Fruit fly (Drosophila melanogaster) whole organism, embryonic: Measurements from ENCODE around the gene CG33298.
A peak's percentile ranks its signal among the peaks of the same experiment; 100 is the strongest.

Source experiments
- ATbp ChIP-seq: fragments of 200-800 bp; sonication (Bioruptor generic); optimal IDR thresholded peaks from 2 replicates; lab custom pipeline; 2017; ENCODE audit warnings: missing biosample characterization, mild to moderate bottlenecking, missing genetic modification characterization, missing genetic modification reagents
- CG10321 ChIP-seq: fragments of 200-800 bp; sonication (Bioruptor generic); IDR thresholded peaks from 2 replicates; pipeline ENCODE4 v1.3.6; 2022; ENCODE audit warnings: missing biosample characterization, missing genetic modification characterization
- CG10654 ChIP-seq: fragments of 200-800 bp; sonication (Bioruptor generic); optimal IDR thresholded peaks from 2 replicates; lab custom pipeline; 2016; ENCODE audit warnings: missing biosample characterization, missing genetic modification characterization
- CG12236 ChIP-seq: fragments of 200-800 bp; sonication (Bioruptor generic); optimal IDR thresholded peaks from 2 replicates; lab custom pipeline; 2016; ENCODE audit warnings: missing biosample characterization, missing genetic modification characterization
- CG12769 ChIP-seq: fragments of 200-800 bp; sonication (Bioruptor generic); optimal IDR thresholded peaks from 2 replicates; lab custom pipeline; 2019; ENCODE audit warnings: missing biosample characterization, mild to moderate bottlenecking, missing genetic modification characterization, moderate library complexity
- CG34376 ChIP-seq: fragments of 200-800 bp; sonication (Bioruptor generic); optimal IDR thresholded peaks from 2 replicates; lab custom pipeline; 2018; ENCODE audit warnings: missing biosample characterization, mild to moderate bottlenecking, missing genetic modification characterization
- CG6175 ChIP-seq: fragments of 200-800 bp; sonication (Bioruptor generic); IDR thresholded peaks from 3 replicates; pipeline ENCODE4 v1.3.6; 2022; ENCODE audit warnings: missing biosample characterization, missing genetic modification characterization
- CG6272 ChIP-seq: fragments of 200-800 bp; sonication (Bioruptor generic); IDR thresholded peaks from 2 replicates; pipeline ENCODE4 v1.3.6; 2022; ENCODE audit warnings: missing biosample characterization, missing genetic modification characterization
- CG6683 ChIP-seq: fragments of 200-800 bp; sonication (Bioruptor generic); optimal IDR thresholded peaks from 2 replicates; lab custom pipeline; 2017; ENCODE audit warnings: missing biosample characterization, mild to moderate bottlenecking, missing genetic modification characterization, missing genetic modification reagents
- CG7556 ChIP-seq: fragments of 200-800 bp; sonication (Bioruptor generic); optimal IDR thresholded peaks from 2 replicates; lab custom pipeline; 2017; ENCODE audit warnings: missing biosample characterization, mild to moderate bottlenecking, missing genetic modification characterization
- CG7963 ChIP-seq: fragments of 200-800 bp; sonication (Bioruptor generic); IDR thresholded peaks from 3 replicates; pipeline ENCODE4 v1.3.6; 2022; ENCODE audit warnings: missing biosample characterization, missing genetic modification characterization; ENCODE audit not compliant: partially characterized antibody
- CG8944 ChIP-seq: fragments of 200-800 bp; sonication (Bioruptor generic); optimal IDR thresholded peaks from 3 replicates; lab custom pipeline; 2016; ENCODE audit warnings: missing biosample characterization, missing genetic modification characterization
- D19A ChIP-seq: fragments of 200-800 bp; optimal IDR thresholded peaks from 3 replicates; lab custom pipeline; 2019; ENCODE audit warnings: missing biosample characterization, mild to moderate bottlenecking, missing genetic modification characterization, moderate library complexity
- Dref ChIP-seq: fragments of 200-800 bp; sonication (Bioruptor generic); IDR thresholded peaks from 2 replicates; pipeline ENCODE4 v1.3.6; 2022; ENCODE audit warnings: missing biosample characterization, missing genetic modification characterization
- HmgZ ChIP-seq: fragments of 200-800 bp; sonication (Bioruptor generic); optimal IDR thresholded peaks from 2 replicates; lab custom pipeline; 2018; ENCODE audit warnings: missing biosample characterization, mild to moderate bottlenecking, missing genetic modification characterization
- Lhr ChIP-seq: fragments of 200-800 bp; sonication (Bioruptor generic); optimal IDR thresholded peaks from 3 replicates; lab custom pipeline; 2017; ENCODE audit warnings: mild to moderate bottlenecking, missing biosample characterization, missing genetic modification reagents, missing genetic modification characterization
- Mrtf ChIP-seq: fragments of 200-800 bp; sonication (Bioruptor generic); IDR thresholded peaks from 3 replicates; pipeline ENCODE4 v1.3.6; 2022; ENCODE audit warnings: missing biosample characterization, missing genetic modification characterization
- Opbp ChIP-seq: fragments of 200-800 bp; sonication (Bioruptor generic); IDR thresholded peaks from 3 replicates; pipeline ENCODE4 v1.3.6; 2022; ENCODE audit warnings: missing biosample characterization, missing genetic modification characterization; ENCODE audit not compliant: partially characterized antibody
- Pdp1 ChIP-seq, 2 experiments: fragments of 200-800 bp; sonication (Bioruptor generic); optimal IDR thresholded peaks; 3 replicates each; lab custom pipeline; 2016; ENCODE audit warnings: missing biosample characterization in 2 of 2, missing genetic modification characterization in 2 of 2, mild to moderate bottlenecking in 1 of 2, moderate library complexity in 1 of 2
- Poxn ChIP-seq: fragments of 200-800 bp; sonication (Bioruptor generic); IDR thresholded peaks from 2 replicates; pipeline ENCODE4 v1.3.6; 2022; ENCODE audit warnings: missing biosample characterization, missing genetic modification characterization
- Scr ChIP-seq: fragments of 200-800 bp; sonication (Bioruptor generic); IDR thresholded peaks from 2 replicates; pipeline ENCODE4 v1.3.6; 2022; ENCODE audit warnings: missing biosample characterization, missing genetic modification characterization; ENCODE audit not compliant: partially characterized antibody
- Sry-β ChIP-seq: fragments of 200-800 bp; sonication (Bioruptor generic); optimal IDR thresholded peaks from 2 replicates; lab custom pipeline; 2018; ENCODE audit warnings: missing biosample characterization, mild to moderate bottlenecking, missing genetic modification characterization, moderate library complexity
- YL-1 ChIP-seq: fragments of 200-800 bp; sonication (Bioruptor generic); optimal IDR thresholded peaks from 3 replicates; lab custom pipeline; 2017; ENCODE audit warnings: missing biosample characterization, mild to moderate bottlenecking, missing genetic modification characterization
- ab ChIP-seq: fragments of 200-800 bp; sonication (Bioruptor generic); optimal IDR thresholded peaks from 2 replicates; lab custom pipeline; 2016; ENCODE audit warnings: missing biosample characterization, missing genetic modification characterization
- ara ChIP-seq: fragments of 200-800 bp; sonication (Bioruptor generic); IDR thresholded peaks from 2 replicates; pipeline ENCODE4 v1.3.6; 2022; ENCODE audit warnings: missing biosample characterization, missing genetic modification characterization
- ash1 ChIP-seq: fragments of 200-800 bp; sonication (Bioruptor generic); optimal IDR thresholded peaks from 2 replicates; lab custom pipeline; 2018; ENCODE audit warnings: missing biosample characterization, mild to moderate bottlenecking, missing genetic modification characterization
- btn ChIP-seq: fragments of 200-800 bp; sonication (Bioruptor generic); optimal IDR thresholded peaks from 2 replicates; lab custom pipeline; 2016; ENCODE audit warnings: missing biosample characterization, missing genetic modification characterization
- chinmo ChIP-seq: fragments of 200-800 bp; sonication (Bioruptor generic); IDR thresholded peaks from 4 replicates; pipeline ENCODE4 v1.3.6; 2022; ENCODE audit warnings: missing biosample characterization, missing genetic modification characterization; ENCODE audit not compliant: partially characterized antibody
- corto ChIP-seq: fragments of 200-800 bp; sonication (Bioruptor generic); optimal IDR thresholded peaks from 2 replicates; lab custom pipeline; 2016; ENCODE audit warnings: missing biosample characterization, mild to moderate bottlenecking, missing genetic modification characterization, moderate library complexity
- crc ChIP-seq: fragments of 200-800 bp; sonication (Bioruptor generic); optimal IDR thresholded peaks from 2 replicates; lab custom pipeline; 2016; ENCODE audit warnings: missing biosample characterization, missing genetic modification characterization
- cwo ChIP-seq: fragments of 200-800 bp; sonication (Bioruptor generic); optimal IDR thresholded peaks from 3 replicates; lab custom pipeline; 2017; ENCODE audit warnings: missing biosample characterization, missing genetic modification characterization, mild to moderate bottlenecking, moderate library complexity, missing genetic modification reagents
- ems ChIP-seq: fragments of 200-800 bp; sonication (Bioruptor generic); optimal IDR thresholded peaks from 3 replicates; lab custom pipeline; 2016; ENCODE audit warnings: missing biosample characterization, missing genetic modification characterization
- fd96Cb ChIP-seq: fragments of 200-800 bp; sonication (Bioruptor generic); optimal IDR thresholded peaks from 2 replicates; lab custom pipeline; 2018; ENCODE audit warnings: missing biosample characterization, mild to moderate bottlenecking, missing genetic modification characterization, moderate library complexity
- gce ChIP-seq: fragments of 200-800 bp; sonication (Bioruptor generic); IDR thresholded peaks from 3 replicates; pipeline ENCODE4 v1.3.6; 2022; ENCODE audit warnings: missing biosample characterization, missing genetic modification characterization
- gcm ChIP-seq: fragments of 200-800 bp; sonication (Bioruptor generic); optimal IDR thresholded peaks from 2 replicates; lab custom pipeline; 2019; ENCODE audit warnings: missing biosample characterization, mild to moderate bottlenecking, missing genetic modification characterization, moderate library complexity
- grn ChIP-seq: fragments of 200-800 bp; sonication (Bioruptor generic); optimal IDR thresholded peaks from 3 replicates; lab custom pipeline; 2017; ENCODE audit warnings: missing biosample characterization, missing genetic modification characterization
- inv ChIP-seq: fragments of 200-800 bp; sonication (Bioruptor generic); IDR thresholded peaks from 2 replicates; pipeline ENCODE4 v1.3.6; 2022; ENCODE audit warnings: missing biosample characterization, missing genetic modification characterization; ENCODE audit not compliant: partially characterized antibody
- jigr1 ChIP-seq: fragments of 200-800 bp; sonication (Bioruptor generic); IDR thresholded peaks from 3 replicates; pipeline ENCODE4 v1.3.6; 2022; ENCODE audit warnings: missing biosample characterization, missing genetic modification characterization
- kay ChIP-seq: fragments of 200-800 bp; sonication (Bioruptor generic); optimal IDR thresholded peaks from 2 replicates; lab custom pipeline; 2016; ENCODE audit warnings: missing biosample characterization, missing genetic modification characterization
- knrl ChIP-seq: fragments of 200-800 bp; sonication (Bioruptor generic); IDR thresholded peaks from 3 replicates; pipeline ENCODE4 v1.3.6; 2022; ENCODE audit warnings: missing biosample characterization, missing genetic modification characterization; ENCODE audit not compliant: partially characterized antibody
- lilli ChIP-seq: fragments of 200-800 bp; sonication (Bioruptor generic); optimal IDR thresholded peaks from 3 replicates; lab custom pipeline; 2016; ENCODE audit warnings: missing biosample characterization, missing genetic modification characterization
- pita ChIP-seq: fragments of 200-800 bp; sonication (Bioruptor generic); optimal IDR thresholded peaks from 2 replicates; lab custom pipeline; 2017; ENCODE audit warnings: missing biosample characterization, mild to moderate bottlenecking, missing genetic modification characterization
- ranshi ChIP-seq: fragments of 200-800 bp; sonication (Bioruptor generic); IDR thresholded peaks from 2 replicates; pipeline ENCODE4 v1.3.6; 2022; ENCODE audit warnings: missing biosample characterization, missing genetic modification characterization
- schlank ChIP-seq: fragments of 200-800 bp; sonication (Bioruptor generic); optimal IDR thresholded peaks from 2 replicates; lab custom pipeline; 2018; ENCODE audit warnings: missing biosample characterization, mild to moderate bottlenecking, missing genetic modification characterization
- sna ChIP-seq: fragments of 200-800 bp; sonication (Bioruptor generic); IDR thresholded peaks from 2 replicates; pipeline ENCODE4 v1.3.6; 2022; ENCODE audit warnings: missing biosample characterization, missing genetic modification characterization; ENCODE audit not compliant: partially characterized antibody
- stwl ChIP-seq: fragments of 200-800 bp; sonication (Bioruptor generic); optimal IDR thresholded peaks from 3 replicates; lab custom pipeline; 2018; ENCODE audit warnings: missing biosample characterization, mild to moderate bottlenecking, missing genetic modification characterization, moderate library complexity
- tna ChIP-seq: fragments of 200-800 bp; sonication (Bioruptor generic); IDR thresholded peaks from 2 replicates; pipeline ENCODE4 v1.3.6; 2022; ENCODE audit warnings: missing biosample characterization, missing genetic modification characterization; ENCODE audit not compliant: partially characterized antibody
- zfh2 ChIP-seq: fragments of 200-800 bp; sonication (Bioruptor generic); optimal IDR thresholded peaks from 2 replicates; lab custom pipeline; 2016; ENCODE audit warnings: missing biosample characterization, missing genetic modification characterization

The CG33298 gene

dm6 chr2L:9568360-9569088, 73.2 kb downstream of the CG33298 start, which contains the start of gene brwl (continued):
- TF ChIP-seq knrl (GFP tag; lab: Robert Waterston, UW) = 0 out of 3 replicates have a peak, but pooled peaks have one; percentile 29
- peak; percentile 98 for TF ChIP-seq kay (GFP tag; lab: Kevin White, UChicago)
- peak; percentile 95 for TF ChIP-seq btn (GFP tag; lab: Kevin White, UChicago)
- peak; percentile 98 for TF ChIP-seq cwo
- TF ChIP-seq schlank (tag; lab: Kevin White, UChicago) = peak; percentile 92
- peak; percentile 91 for TF ChIP-seq ab
- TF ChIP-seq ash1 = peak; percentile 71
- TF ChIP-seq CG12769 (tag; lab: Kevin White, UChicago) = peak; percentile 99
- 0 out of 2 replicates have a peak, but pooled peaks have one; percentile 26 for TF ChIP-seq Dref (GFP tag; lab: Robert Waterston, UW)
- peak; percentile 97 for TF ChIP-seq Lhr (GFP tag; lab: Kevin White, UChicago)
- peak; percentile 98 for TF ChIP-seq ems (GFP tag; lab: Kevin White, UChicago)
- TF ChIP-seq CG8944 = peak; percentile 97
- TF ChIP-seq Scr = no peak; the same call in 1 of the 2 replicates
- TF ChIP-seq Mrtf (GFP tag; lab: Robert Waterston, UW) = peak; percentile 98
- TF ChIP-seq CG10321 (GFP tag; lab: Robert Waterston, UW) = peak; percentile 84
- peak; percentile 96 for TF ChIP-seq zfh2 (GFP tag; lab: Kevin White, UChicago)
- TF ChIP-seq sna (GFP tag; lab: Robert Waterston, UW) = no peak
- TF ChIP-seq pita (GFP tag; lab: Kevin White, UChicago) = no peak
- TF ChIP-seq CG12236 (GFP tag; lab: Kevin White, UChicago) = peak; percentile 96
- TF ChIP-seq CG6175 = peak; percentile 94
- peak; percentile 91 for TF ChIP-seq grn (GFP tag; lab: Kevin White, UChicago)
- no peak for TF ChIP-seq tna (GFP tag; lab: Robert Waterston, UW)
- TF ChIP-seq CG6272 (GFP tag; lab: Robert Waterston, UW) = peak; percentile 98
- TF ChIP-seq ranshi (GFP tag; lab: Robert Waterston, UW) = peak; percentile 98
- TF ChIP-seq inv = no peak
- peak; percentile 99 for TF ChIP-seq fd96Cb (tag; lab: Kevin White, UChicago)
- peak; percentile 98 for TF ChIP-seq CG34376 (GFP tag; lab: Kevin White, UChicago)
- peak; percentile 89 for TF ChIP-seq YL-1 (GFP tag; lab: Kevin White, UChicago)
- 0 out of 3 replicates have a peak, but pooled peaks have one; percentile 29 for TF ChIP-seq Opbp (GFP tag; lab: Robert Waterston, UW)
- TF ChIP-seq CG7556 (GFP tag; lab: Kevin White, UChicago) = peak; percentile 99
- peak; percentile 99 for TF ChIP-seq CG10654 (GFP tag; lab: Kevin White, UChicago)
- TF ChIP-seq Poxn (GFP tag; lab: Robert Waterston, UW) = peak; percentile 92
- TF ChIP-seq gce (GFP tag; lab: Robert Waterston, UW) = peak; percentile 94
- peak; percentile 98 for TF ChIP-seq jigr1 (GFP tag; lab: Robert Waterston, UW)
- peak; percentile 97 for TF ChIP-seq crc
- peak; percentile 99 for TF ChIP-seq lilli (GFP tag; lab: Kevin White, UChicago)
- TF ChIP-seq HmgZ (tag; lab: Kevin White, UChicago) = peak; percentile 99
- peak; percentile 71 for TF ChIP-seq Sry-β (GFP tag; lab: Kevin White, UChicago)
- TF ChIP-seq CG7963 (GFP tag; lab: Robert Waterston, UW) = no peak
- TF ChIP-seq D19A (tag; lab: Kevin White, UChicago) = peak; percentile 97
- peak; percentile 100 for TF ChIP-seq gcm (GFP tag; lab: Kevin White, UChicago)
- peak; percentile 98 for TF ChIP-seq CG6683 (GFP tag; lab: Kevin White, UChicago)
- peak; percentile 89 for TF ChIP-seq chinmo
- TF ChIP-seq ATbp (GFP tag; lab: Kevin White, UChicago) = peak; percentile 98
- TF ChIP-seq corto (GFP tag; lab: Kevin White, UChicago) = peak; percentile 94
- peak; percentile 98 for TF ChIP-seq ara
- peak; percentile 72 for TF ChIP-seq stwl (tag; lab: Kevin White, UChicago)
- TF ChIP-seq Pdp1 (GFP tag; optimal IDR thresholded peaks at IDR 0.05; lab: Kevin White, UChicago) = peak; percentile 98 to 99
